Fruit fly (Drosophila melanogaster): Measurements from ENCODE around the gene CG5107.
A peak's percentile ranks its signal among the peaks of the same experiment; 100 is the strongest.

CG5107 gene

dm6 chr3R:25489116-25489515, 15.9 kb upstream of the CG5107 start:
- TF ChIP-seq Pif1A (GFP tag; optimal IDR thresholded peaks at IDR 0.05) (peak; percentile 42), gl (tag; optimal IDR thresholded peaks at IDR 0.05) (no peak), CG13204 (GFP tag; optimal IDR thresholded peaks at IDR 0.05) (no peak), CG10348 (GFP tag; IDR thresholded peaks at IDR 0.05) (no peak), rn (GFP tag; IDR thresholded peaks at IDR 0.05) (no peak), fd96Ca (GFP tag; IDR thresholded peaks at IDR 0.05) (peak; percentile 56; the same call in 2 of the 3 replicates), CG15710 (tag; optimal IDR thresholded peaks at IDR 0.05) (peak; percentile 46), CG32121 (GFP tag; IDR thresholded peaks at IDR 0.05) (peak; percentile 38; the same call in 1 of the 2 replicates), EcR (GFP tag; optimal IDR thresholded peaks at IDR 0.05) (peak; percentile 30), CG8301 (tag; optimal IDR thresholded peaks at IDR 0.05) (peak; percentile 55), CG9948 (tag; optimal IDR thresholded peaks at IDR 0.05) (peak; percentile 62), D1 (tag; optimal IDR thresholded peaks at IDR 0.05) (no peak), Snoo (tag; optimal IDR thresholded peaks at IDR 0.05) (no peak), Ets98B (GFP tag; IDR thresholded peaks at IDR 0.05) (peak; percentile 53), CG34367 (tag; optimal IDR thresholded peaks at IDR 0.05) (no peak), CG12605 (GFP tag; IDR thresholded peaks at IDR 0.05) (0 out of 2 replicates have a peak, but pooled peaks have one; percentile 31), CG14655 (GFP tag; optimal IDR thresholded peaks at IDR 0.05) (peak; percentile 49), CG8159 (tag; optimal IDR thresholded peaks at IDR 0.05) (peak; percentile 66), CG4496 (GFP tag; IDR thresholded peaks at IDR 0.05) (peak; percentile 51; the same call in 1 of the 3 replicates), Pif1B (GFP tag; optimal IDR thresholded peaks at IDR 0.05) (peak; percentile 64), CG17806 (tag; optimal IDR thresholded peaks at IDR 0.05) (peak; percentile 54)

dm6 chr3R:25489685-25490084, 15.3 kb upstream of the CG5107 start:
- TF ChIP-seq Pif1A (GFP tag; optimal IDR thresholded peaks at IDR 0.05) = no peak
- no peak for TF ChIP-seq Ets98B (GFP tag; IDR thresholded peaks at IDR 0.05)
- no peak for TF ChIP-seq CG10348 (GFP tag; IDR thresholded peaks at IDR 0.05)
- no peak for TF ChIP-seq CG14655 (GFP tag; optimal IDR thresholded peaks at IDR 0.05)
- TF ChIP-seq CG15710 (tag; optimal IDR thresholded peaks at IDR 0.05) = no peak
- TF ChIP-seq CG17806 (tag; optimal IDR thresholded peaks at IDR 0.05) = no peak
- TF ChIP-seq CG13204 (GFP tag; optimal IDR thresholded peaks at IDR 0.05) = no peak
- TF ChIP-seq Pif1B (GFP tag; optimal IDR thresholded peaks at IDR 0.05) = no peak
- TF ChIP-seq fd96Ca (GFP tag; IDR thresholded peaks at IDR 0.05) = no peak

dm6 chr3R:25490375-25490774, 14.6 kb upstream of the CG5107 start:
- TF ChIP-seq Ets98B (GFP tag; IDR thresholded peaks at IDR 0.05) = peak; percentile 79
- peak; percentile 65 for TF ChIP-seq CG8301 (tag; optimal IDR thresholded peaks at IDR 0.05)
- TF ChIP-seq Pif1B (GFP tag; optimal IDR thresholded peaks at IDR 0.05) = peak; percentile 64
- TF ChIP-seq CG14655 (GFP tag; optimal IDR thresholded peaks at IDR 0.05) = peak; percentile 66
- TF ChIP-seq EcR (GFP tag; optimal IDR thresholded peaks at IDR 0.05) = no peak
- TF ChIP-seq CG13204 (GFP tag; optimal IDR thresholded peaks at IDR 0.05) = no peak
- TF ChIP-seq CG17806 (tag; optimal IDR thresholded peaks at IDR 0.05) = peak; percentile 9
- TF ChIP-seq CG12605 (GFP tag; IDR thresholded peaks at IDR 0.05) = peak; percentile 59
- peak; percentile 91 for TF ChIP-seq CG4496 (GFP tag; IDR thresholded peaks at IDR 0.05)
- peak; percentile 15 for TF ChIP-seq CG15710 (tag; optimal IDR thresholded peaks at IDR 0.05)
- TF ChIP-seq CG32121 (GFP tag; IDR thresholded peaks at IDR 0.05) = peak; percentile 67
- TF ChIP-seq CG8159 (tag; optimal IDR thresholded peaks at IDR 0.05) = peak; percentile 32
- peak; percentile 28 for TF ChIP-seq Snoo (tag; optimal IDR thresholded peaks at IDR 0.05)
- 0 out of 2 replicates have a peak, but pooled peaks have one; percentile 27 for TF ChIP-seq rn (GFP tag; IDR thresholded peaks at IDR 0.05)
- peak; percentile 54 for TF ChIP-seq CG9948 (tag; optimal IDR thresholded peaks at IDR 0.05)
- peak; percentile 86 for TF ChIP-seq fd96Ca (GFP tag; IDR thresholded peaks at IDR 0.05)
- TF ChIP-seq CG34367 (tag; optimal IDR thresholded peaks at IDR 0.05) = peak; percentile 40
- peak; percentile 70 for TF ChIP-seq Pif1A (GFP tag; optimal IDR thresholded peaks at IDR 0.05)
- no peak for TF ChIP-seq gl (tag; optimal IDR thresholded peaks at IDR 0.05)
- TF ChIP-seq CG10348 (GFP tag; IDR thresholded peaks at IDR 0.05) = no peak; the same call in 1 of the 2 replicates
- TF ChIP-seq D1 (tag; optimal IDR thresholded peaks at IDR 0.05) = peak; percentile 2

dm6 chr3R:25490778-25491664, 14.0 kb upstream of the CG5107 start, which contains the start of the genes Gnpat and CG5112:
TSS of gene Gnpat (minus strand) at chr3R:25490936.
TSS of gene CG5112 (plus strand) at chr3R:25491460.
- TF ChIP-seq CG8301 (tag; optimal IDR thresholded peaks at IDR 0.05) (no peak), CG34367 (tag; optimal IDR thresholded peaks at IDR 0.05) (no peak), Pif1A (GFP tag; optimal IDR thresholded peaks at IDR 0.05) (no peak), CG17806 (tag; optimal IDR thresholded peaks at IDR 0.05) (peak; percentile 13), CG13204 (GFP tag; optimal IDR thresholded peaks at IDR 0.05) (peak; percentile 11), CG15710 (tag; optimal IDR thresholded peaks at IDR 0.05) (peak; percentile 44), CG32121 (GFP tag; IDR thresholded peaks at IDR 0.05) (no peak), D1 (tag; optimal IDR thresholded peaks at IDR 0.05) (no peak), CG10348 (GFP tag; IDR thresholded peaks at IDR 0.05) (no peak), CG12605 (GFP tag; IDR thresholded peaks at IDR 0.05) (0 out of 2 replicates have a peak, but pooled peaks have one; percentile 32), Ets98B (GFP tag; IDR thresholded peaks at IDR 0.05) (peak; percentile 6; the same call in 1 of the 2 replicates), Snoo (tag; optimal IDR thresholded peaks at IDR 0.05) (peak; percentile 44), EcR (GFP tag; optimal IDR thresholded peaks at IDR 0.05) (peak; percentile 73), gl (tag; optimal IDR thresholded peaks at IDR 0.05) (no peak), rn (GFP tag; IDR thresholded peaks at IDR 0.05) (no peak), fd96Ca (GFP tag; IDR thresholded peaks at IDR 0.05) (no peak; the same call in 1 of the 3 replicates), CG14655 (GFP tag; optimal IDR thresholded peaks at IDR 0.05) (peak; percentile 19), Pif1B (GFP tag; optimal IDR thresholded peaks at IDR 0.05) (no peak), CG8159 (tag; optimal IDR thresholded peaks at IDR 0.05) (peak; percentile 46), CG4496 (GFP tag; IDR thresholded peaks at IDR 0.05) (peak; percentile 6; the same call in 1 of the 3 replicates), CG9948 (tag; optimal IDR thresholded peaks at IDR 0.05) (peak; percentile 24)

All from whole organism, pupa.